Worm (Caenorhabditis elegans) whole organism, L1 larva: ENCODE measurements around the gene col-106.

Experiments used
- C04F5.9 ChIP-seq: sonication (generic microtip); optimal IDR thresholded peaks from 2 replicates; lab custom pipeline; 2016; ENCODE audit warnings: missing genetic modification characterization, missing compliant biosample characterization
- C16A3.4 ChIP-seq: fragments of 150-350 bp; optimal IDR thresholded peaks from 2 replicates; lab custom pipeline; 2014; ENCODE audit warnings: missing biosample characterization, missing genetic modification characterization
- aly-2 ChIP-seq: fragments of 150-350 bp; optimal IDR thresholded peaks from 2 replicates; lab custom pipeline; 2014; ENCODE audit warnings: missing biosample characterization, missing genetic modification characterization
- blmp-1 ChIP-seq: fragments of 150-350 bp; optimal IDR thresholded peaks from 2 replicates; lab custom pipeline; 2014; ENCODE audit warnings: missing biosample characterization, missing genetic modification characterization
- ceh-63 ChIP-seq: fragments of 200-800 bp; sonication (Bioruptor generic); optimal IDR thresholded peaks from 2 replicates; lab custom pipeline; 2018; ENCODE audit warnings: mild to moderate bottlenecking, missing genetic modification characterization, missing compliant biosample characterization
- ceh-8 ChIP-seq: fragments of 200-800 bp; sonication (Bioruptor generic); optimal IDR thresholded peaks from 2 replicates; lab custom pipeline; 2018; ENCODE audit warnings: mild to moderate bottlenecking, missing genetic modification characterization, moderate library complexity, missing compliant biosample characterization
- ceh-90 ChIP-seq: sonication (generic microtip); optimal IDR thresholded peaks from 2 replicates; lab custom pipeline; 2016; ENCODE audit warnings: missing genetic modification characterization, missing compliant biosample characterization
- dpl-1 ChIP-seq, 3 experiments: fragments of 150-350 bp in 2 of 3; sonication (generic microtip) in 1 of 3; optimal IDR thresholded peaks; 2 replicates each; lab custom pipeline; 2014 to 2017; ENCODE audit warnings: missing biosample characterization in 3 of 3, missing genetic modification characterization in 3 of 3, missing genetic modification reagents in 3 of 3
- dsc-1 ChIP-seq: sonication (generic microtip); optimal IDR thresholded peaks from 2 replicates; lab custom pipeline; 2016; ENCODE audit warnings: mild to moderate bottlenecking, missing genetic modification characterization, missing compliant biosample characterization
- efl-1 ChIP-seq, 4 experiments: fragments of 150-350 bp; optimal IDR thresholded peaks in 3 of 4; peaks in 1 of 4; 1 replicate in 1 of 4; 2 replicates in 3 of 4; lab custom pipeline; 2014; ENCODE audit warnings: missing biosample characterization in 2 of 4, missing genetic modification characterization in 2 of 4, missing genetic modification reagents in 2 of 4
- egl-13 ChIP-seq: sonication (generic microtip); optimal IDR thresholded peaks from 2 replicates; lab custom pipeline; 2016; ENCODE audit warnings: missing genotype, missing genetic modification reagents, missing genetic modification characterization, missing compliant biosample characterization
- elt-3 ChIP-seq, 6 experiments: fragments of 150-350 bp in 1 of 6; sonication (generic microtip); optimal IDR thresholded peaks; 2 replicates each; lab custom pipeline; 2017 to 2018; ENCODE audit warnings: missing biosample characterization in 6 of 6, missing genetic modification characterization in 6 of 6, inconsistent platforms in 1 of 6
- fkh-4 ChIP-seq: sonication (generic microtip); optimal IDR thresholded peaks from 2 replicates; lab custom pipeline; 2016; ENCODE audit warnings: missing compliant biosample characterization, missing genetic modification characterization, borderline replicate concordance
- fkh-8 ChIP-seq: sonication (generic microtip); optimal IDR thresholded peaks from 2 replicates; lab custom pipeline; 2016; ENCODE audit warnings: mild to moderate bottlenecking, missing genetic modification characterization, missing compliant biosample characterization
- grh-1 ChIP-seq: fragments of 200-800 bp; sonication (Bioruptor generic); IDR thresholded peaks from 2 replicates; pipeline ENCODE4 v1.3.6; 2022; ENCODE audit warnings: missing genetic modification reagents, missing genetic modification characterization, missing compliant biosample characterization
- hlh-4 ChIP-seq: sonication (generic microtip); optimal IDR thresholded peaks from 2 replicates; lab custom pipeline; 2016; ENCODE audit warnings: mild to moderate bottlenecking, missing genetic modification characterization, missing compliant biosample characterization
- hpl-2 ChIP-seq: fragments of 150-350 bp; optimal IDR thresholded peaks from 2 replicates; lab custom pipeline; 2014; ENCODE audit warnings: missing biosample characterization, missing genetic modification reagents, missing genetic modification characterization
- irx-1 ChIP-seq: sonication (generic microtip); optimal IDR thresholded peaks from 2 replicates; lab custom pipeline; 2016; ENCODE audit warnings: missing genetic modification characterization, missing compliant biosample characterization
- jun-1 ChIP-seq: fragments of 150-350 bp; optimal IDR thresholded peaks from 2 replicates; lab custom pipeline; 2014; ENCODE audit warnings: missing biosample characterization, missing genetic modification reagents, missing genetic modification characterization
- lin-14 ChIP-seq: fragments of 200-800 bp; sonication (Bioruptor generic); optimal IDR thresholded peaks from 2 replicates; lab custom pipeline; 2018; ENCODE audit warnings: mild to moderate bottlenecking, missing genetic modification characterization, moderate library complexity, missing compliant biosample characterization
- lin-15B ChIP-seq: fragments of 150-350 bp; sonication (generic microtip); optimal IDR thresholded peaks from 3 replicates; lab custom pipeline; 2014; ENCODE audit warnings: missing biosample characterization, missing genetic modification characterization
- lin-35 ChIP-seq, 2 experiments: fragments of 150-350 bp; optimal IDR thresholded peaks; 2 replicates each; lab custom pipeline; 2014; ENCODE audit warnings: missing biosample characterization in 2 of 2, missing genetic modification characterization in 2 of 2, missing genetic modification reagents in 2 of 2
- lir-3 ChIP-seq: sonication (generic microtip); optimal IDR thresholded peaks from 2 replicates; lab custom pipeline; 2016; ENCODE audit warnings: mild to moderate bottlenecking, missing genetic modification characterization, moderate library complexity, missing compliant biosample characterization; ENCODE audit not compliant: poor library complexity
- mab-9 ChIP-seq: fragments of 200-800 bp; sonication (Bioruptor generic); IDR thresholded peaks from 2 replicates; pipeline ENCODE4 v1.3.6; 2022; ENCODE audit warnings: missing genetic modification reagents, missing genetic modification characterization, missing compliant biosample characterization
- mdl-1 ChIP-seq, 2 experiments: fragments of 150-350 bp; optimal IDR thresholded peaks; 2 replicates each; lab custom pipeline; 2014 to 2017; ENCODE audit warnings: missing biosample characterization in 2 of 2, missing genetic modification characterization in 2 of 2, inconsistent platforms in 1 of 2
- mef-2 ChIP-seq: fragments of 150-350 bp; optimal IDR thresholded peaks from 2 replicates; lab custom pipeline; 2014; ENCODE audit warnings: missing biosample characterization, missing genetic modification characterization
- mep-1 ChIP-seq: fragments of 150-350 bp; optimal IDR thresholded peaks from 2 replicates; lab custom pipeline; 2014; ENCODE audit warnings: missing biosample characterization, missing genetic modification characterization
- nhr-11 ChIP-seq: fragments of 150-350 bp; optimal IDR thresholded peaks from 2 replicates; lab custom pipeline; 2014; ENCODE audit warnings: missing biosample characterization, missing genetic modification characterization
- nhr-12 ChIP-seq: sonication (generic microtip); optimal IDR thresholded peaks from 2 replicates; lab custom pipeline; 2017; ENCODE audit warnings: missing biosample characterization, missing genetic modification characterization
- nhr-20 ChIP-seq: sonication (generic microtip); optimal IDR thresholded peaks from 2 replicates; lab custom pipeline; 2016; ENCODE audit warnings: mild to moderate bottlenecking, missing genetic modification characterization, missing compliant biosample characterization
- nhr-237 ChIP-seq: fragments of 150-350 bp; optimal IDR thresholded peaks from 2 replicates; lab custom pipeline; 2014; ENCODE audit warnings: missing biosample characterization, missing genetic modification characterization
- nhr-47 ChIP-seq: sonication (generic microtip); optimal IDR thresholded peaks from 2 replicates; lab custom pipeline; 2016; ENCODE audit warnings: mild to moderate bottlenecking, missing genetic modification characterization, moderate library complexity, missing compliant biosample characterization
- nhr-76 ChIP-seq: sonication (generic microtip); optimal IDR thresholded peaks from 2 replicates; lab custom pipeline; 2017; ENCODE audit warnings: missing biosample characterization, missing genetic modification characterization
- nhr-85 ChIP-seq: sonication (generic microtip); peaks from one replicate; lab custom pipeline; 2016; ENCODE audit warnings: missing genetic modification characterization, inconsistent platforms, missing compliant biosample characterization
- pqm-1 ChIP-seq: sonication (generic microtip); optimal IDR thresholded peaks from 3 replicates; lab custom pipeline; 2017; ENCODE audit warnings: missing biosample characterization, missing genetic modification characterization
- skn-1 ChIP-seq: fragments of 150-350 bp; optimal IDR thresholded peaks from 2 replicates; lab custom pipeline; 2014; ENCODE audit warnings: missing biosample characterization, missing genetic modification characterization
- sox-4 ChIP-seq: sonication (generic microtip); optimal IDR thresholded peaks from 2 replicates; lab custom pipeline; 2016; ENCODE audit warnings: missing genetic modification characterization, missing compliant biosample characterization
- sptf-1 ChIP-seq: fragments of 150-350 bp; optimal IDR thresholded peaks from 2 replicates; lab custom pipeline; 2014; ENCODE audit warnings: missing biosample characterization, missing genetic modification characterization
- sup-37 ChIP-seq: fragments of 200-800 bp; sonication (Bioruptor generic); optimal IDR thresholded peaks from 2 replicates; lab custom pipeline; 2018; ENCODE audit warnings: mild to moderate bottlenecking, missing genetic modification characterization, missing compliant biosample characterization
- swsn-7 ChIP-seq: sonication (generic microtip); optimal IDR thresholded peaks from 2 replicates; lab custom pipeline; 2016; ENCODE audit warnings: missing genetic modification characterization, missing compliant biosample characterization
- tlp-1 ChIP-seq: fragments of 150-350 bp; optimal IDR thresholded peaks from 2 replicates; lab custom pipeline; 2014; ENCODE audit warnings: missing biosample characterization, missing genetic modification characterization
- unc-30 ChIP-seq: sonication (generic microtip); optimal IDR thresholded peaks from 2 replicates; lab custom pipeline; 2017; ENCODE audit warnings: missing biosample characterization, missing genetic modification characterization
- unc-86 ChIP-seq: sonication (generic microtip); optimal IDR thresholded peaks from 2 replicates; lab custom pipeline; 2016; ENCODE audit warnings: missing genetic modification characterization, missing compliant biosample characterization
- unc-98 ChIP-seq: fragments of 200-800 bp; sonication (Bioruptor generic); IDR thresholded peaks from 2 replicates; pipeline ENCODE4 v1.3.6; 2022; ENCODE audit warnings: missing genetic modification characterization, missing compliant biosample characterization
- ztf-11 ChIP-seq, 2 experiments: sonication (generic microtip); optimal IDR thresholded peaks; 2 replicates each; lab custom pipeline; 2016 to 2017; ENCODE audit warnings: missing genetic modification characterization in 2 of 2, missing biosample characterization in 1 of 2, missing compliant biosample characterization in 1 of 2

col-106 gene

DNA sequence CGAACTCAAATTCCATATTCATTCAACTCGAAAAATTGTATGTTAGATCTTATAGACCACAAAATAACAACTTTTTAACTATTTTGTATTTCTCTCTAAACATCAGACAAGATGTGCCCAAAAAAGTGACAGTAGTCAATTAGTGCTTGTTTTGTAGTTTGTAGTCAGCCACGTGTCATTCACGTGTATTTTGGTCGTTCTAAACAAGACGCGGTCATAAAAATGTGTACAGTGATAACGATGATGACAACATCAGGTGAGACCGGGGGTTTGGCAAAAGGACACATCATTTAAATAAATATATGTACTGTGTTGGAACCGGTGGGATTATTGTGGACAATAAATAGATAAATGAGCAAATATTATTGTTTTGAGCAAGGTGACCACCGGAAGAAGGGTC, 6.4 kb downstream of the col-106 start (continued):
- TF ChIP-seq hpl-2 (GFP tag; lab: Kevin White, UChicago) (no peak), mef-2 (tag; lab: Kevin White, UChicago) (no peak), ceh-8 (GFP tag; lab: Kevin White, UChicago) (no peak), dpl-1 (GFP tag; optimal IDR thresholded peaks at IDR 0.05; lab: Kevin White, UChicago) (peak in 1 of 3 experiments; percentile 2), C16A3.4 (tag; lab: Kevin White, UChicago) (no peak), grh-1 (GFP tag; lab: Robert Waterston, UW) (no peak), mdl-1 (tag; optimal IDR thresholded peaks at IDR 0.05; lab: Kevin White, UChicago) (peak in 1 of 2 experiments; percentile 85), lin-14 (GFP tag; lab: Kevin White, UChicago) (peak; percentile 58), dsc-1 (tag; lab: Kevin White, UChicago) (no peak), unc-86 (tag; lab: Kevin White, UChicago) (no peak), mep-1 (tag; lab: Kevin White, UChicago) (peak; percentile 7), ceh-63 (no peak), nhr-12 (no peak), ztf-11 (tag; optimal IDR thresholded peaks at IDR 0.05; lab: Kevin White, UChicago) (no peak), tlp-1 (tag; lab: Kevin White, UChicago) (no peak), sox-4 (no peak), irx-1 (tag; lab: Kevin White, UChicago) (no peak), egl-13 (tag; lab: Kevin White, UChicago) (no peak), skn-1 (tag; lab: Kevin White, UChicago) (peak; percentile 24), swsn-7 (tag; lab: Kevin White, UChicago) (no peak), efl-1 (optimal IDR thresholded peaks at IDR 0.05; lab: Kevin White, UChicago) (no peak), efl-1 (GFP tag; optimal IDR thresholded peaks at IDR 0.05 in 1 of 2; lab: Kevin White, UChicago) (peak in 1 of 2 experiments; percentile 71), lin-35 (GFP tag; optimal IDR thresholded peaks at IDR 0.05; lab: Kevin White, UChicago) (peak in 1 of 2 experiments; percentile 76), pqm-1 (no peak), unc-30 (tag; lab: Kevin White, UChicago) (no peak), C04F5.9 (tag; lab: Kevin White, UChicago) (no peak), ceh-90 (tag; lab: Kevin White, UChicago) (no peak), nhr-237 (tag; lab: Kevin White, UChicago) (no peak), nhr-76 (tag; lab: Kevin White, UChicago) (no peak), fkh-8 (no peak), nhr-85 (tag; lab: Kevin White, UChicago) (peak; percentile 92), nhr-11 (tag; lab: Kevin White, UChicago) (no peak), nhr-47 (tag; lab: Kevin White, UChicago) (no peak), hlh-4 (tag; lab: Kevin White, UChicago) (no peak), aly-2 (tag; lab: Kevin White, UChicago) (no peak), elt-3 (tag; optimal IDR thresholded peaks at IDR 0.05; lab: Kevin White, UChicago) (peak in 4 of 6 experiments; percentile 6 to 82 (median 75)), sup-37 (GFP tag; lab: Kevin White, UChicago) (no peak), unc-98 (GFP tag; lab: Robert Waterston, UW) (no peak), jun-1 (tag; lab: Kevin White, UChicago) (no peak), nhr-20 (tag; lab: Kevin White, UChicago) (peak; percentile 76), fkh-4 (tag; lab: Kevin White, UChicago) (no peak), lin-15B (no peak), lir-3 (tag; lab: Kevin White, UChicago) (no peak), sptf-1 (tag; lab: Kevin White, UChicago) (no peak)

DNA sequence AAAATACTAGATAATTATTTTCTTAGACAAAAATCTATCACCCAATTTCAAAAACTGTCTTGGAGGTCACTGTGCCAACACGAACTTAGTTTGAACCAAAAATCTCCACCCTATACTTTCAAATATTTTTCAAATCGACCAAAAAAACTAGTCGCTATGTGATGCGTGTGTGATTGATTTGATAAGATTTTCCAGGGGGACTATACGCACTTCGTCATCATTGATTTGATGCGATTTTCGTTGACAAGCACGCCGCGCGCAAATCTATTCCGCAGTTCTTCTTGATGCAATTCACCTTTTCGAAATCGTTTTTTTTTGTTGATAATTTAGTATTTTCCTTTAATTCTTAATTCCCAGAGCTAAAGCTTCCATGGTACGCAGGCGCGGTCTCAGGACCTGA, 7.1 kb downstream of the col-106 start:
- TF ChIP-seq lin-14 (GFP tag; lab: Kevin White, UChicago) = peak; percentile 27
- TF ChIP-seq blmp-1 = peak; percentile 51
- peak in 1 of 2 experiments; percentile 31 for TF ChIP-seq mdl-1 (tag; optimal IDR thresholded peaks at IDR 0.05; lab: Kevin White, UChicago)
- peak; percentile 20 for TF ChIP-seq nhr-20 (tag; lab: Kevin White, UChicago)
- peak in 1 of 2 experiments; percentile 21 for TF ChIP-seq lin-35 (GFP tag; optimal IDR thresholded peaks at IDR 0.05; lab: Kevin White, UChicago)
- no peak for TF ChIP-seq mab-9 (GFP tag; lab: Robert Waterston, UW)
- peak in 4 of 6 experiments; percentile 30 to 71 (median 43) for TF ChIP-seq elt-3 (tag; optimal IDR thresholded peaks at IDR 0.05; lab: Kevin White, UChicago)
- peak; percentile 69 for TF ChIP-seq nhr-85 (tag; lab: Kevin White, UChicago)
- no peak for TF ChIP-seq nhr-11 (tag; lab: Kevin White, UChicago)
